Worm (Caenorhabditis elegans) whole organism, mixed stage, embryonic: ENCODE measurements around the gene K07E3.2.

ENCODE experiments used
- ceh-39 ChIP-seq: fragments of 150-350 bp; optimal IDR thresholded peaks from 2 replicates; lab custom pipeline; 2014; ENCODE audit warnings: missing biosample characterization, missing genetic modification characterization
- ceh-43 ChIP-seq: fragments of 200-800 bp; sonication (Bioruptor generic); optimal IDR thresholded peaks from 2 replicates; lab custom pipeline; 2018; ENCODE audit warnings: mild to moderate bottlenecking, missing genetic modification characterization, moderate library complexity, missing compliant biosample characterization
- ces-1 ChIP-seq: fragments of 150-350 bp; optimal IDR thresholded peaks from 2 replicates; lab custom pipeline; 2014; ENCODE audit warnings: missing biosample characterization, missing genetic modification reagents, missing genetic modification characterization
- hlh-1 ChIP-seq: fragments of 150-350 bp; optimal IDR thresholded peaks from 2 replicates; lab custom pipeline; 2014; ENCODE audit warnings: missing biosample characterization, missing genetic modification reagents, missing genetic modification characterization
- lin-32 ChIP-seq: fragments of 200-800 bp; sonication (Bioruptor generic); optimal IDR thresholded peaks from 2 replicates; lab custom pipeline; 2018; ENCODE audit warnings: mild to moderate bottlenecking, missing genetic modification characterization, missing compliant biosample characterization
- nhr-12 ChIP-seq: fragments of 150-350 bp; optimal IDR thresholded peaks from 2 replicates; lab custom pipeline; 2014; ENCODE audit warnings: missing biosample characterization, missing genetic modification characterization
- pha-4 ChIP-seq: fragments of 150-350 bp; optimal IDR thresholded peaks from 2 replicates; lab custom pipeline; 2018; ENCODE audit warnings: missing biosample characterization, missing genetic modification reagents, missing genetic modification characterization
- unc-120 ChIP-seq: sonication (generic microtip); optimal IDR thresholded peaks from 2 replicates; lab custom pipeline; 2017; ENCODE audit warnings: missing genetic modification characterization, missing compliant biosample characterization; ENCODE audit not compliant: poor library complexity, severe bottlenecking
- unc-39 ChIP-seq: fragments of 150-350 bp; optimal IDR thresholded peaks from 2 replicates; lab custom pipeline; 2014; ENCODE audit warnings: missing biosample characterization, missing genetic modification characterization
- unc-62 ChIP-seq: fragments of 150-350 bp; optimal IDR thresholded peaks from 2 replicates; lab custom pipeline; 2014; ENCODE audit warnings: missing biosample characterization, missing genetic modification reagents, missing genetic modification characterization
- ztf-11 ChIP-seq: fragments of 150-350 bp; optimal IDR thresholded peaks from 2 replicates; lab custom pipeline; 2014; ENCODE audit warnings: missing biosample characterization, missing genetic modification characterization

DNA sequence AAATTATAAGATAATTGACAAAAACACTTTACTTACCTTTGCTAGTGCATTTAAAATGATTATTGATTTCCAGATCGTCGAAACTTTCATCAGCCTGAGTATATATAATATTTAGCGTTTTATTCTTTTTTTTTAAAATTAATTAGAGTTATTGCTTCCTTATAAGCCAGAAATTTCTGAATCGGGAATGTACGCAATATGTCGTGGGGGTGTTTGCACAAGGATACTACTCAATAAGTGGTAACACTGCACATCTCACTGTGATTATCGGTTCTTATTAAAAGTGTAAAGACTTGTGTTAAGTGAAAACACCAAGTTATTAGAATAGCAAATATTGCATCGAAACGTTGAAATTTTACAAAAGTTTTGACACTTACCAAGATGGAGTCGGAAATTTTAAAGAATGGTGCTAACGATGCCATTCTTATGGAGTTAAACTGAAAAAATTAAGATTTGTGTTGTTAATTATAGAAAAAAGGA lies 46.3 kb upstream of the K07E3.2 start, which contains the start of gene dim-1:
- TF ChIP-seq unc-62 (GFP tag; lab: Kevin White, UChicago) (no peak), nhr-12 (tag; lab: Kevin White, UChicago) (no peak), unc-39 (no peak), lin-32 (GFP tag; lab: Kevin White, UChicago) (no peak), pha-4 (tag; lab: Kevin White, UChicago) (no peak), ces-1 (GFP tag; lab: Kevin White, UChicago) (peak; percentile 52), hlh-1 (no peak), ceh-39 (tag; lab: Kevin White, UChicago) (no peak), ceh-43 (GFP tag; lab: Kevin White, UChicago) (no peak), ztf-11 (tag; lab: Kevin White, UChicago) (no peak), unc-120 (tag; lab: Kevin White, UChicago) (peak; percentile 72)
